Fruit fly (Drosophila melanogaster): ENCODE measurements around the gene Sirup.
"Not testable (repeated sequence)": the region's sequence is repeated elsewhere in the genome, so short reads cannot be mapped to it uniquely, and the experiment has no call there.

Sirup gene

DNA sequence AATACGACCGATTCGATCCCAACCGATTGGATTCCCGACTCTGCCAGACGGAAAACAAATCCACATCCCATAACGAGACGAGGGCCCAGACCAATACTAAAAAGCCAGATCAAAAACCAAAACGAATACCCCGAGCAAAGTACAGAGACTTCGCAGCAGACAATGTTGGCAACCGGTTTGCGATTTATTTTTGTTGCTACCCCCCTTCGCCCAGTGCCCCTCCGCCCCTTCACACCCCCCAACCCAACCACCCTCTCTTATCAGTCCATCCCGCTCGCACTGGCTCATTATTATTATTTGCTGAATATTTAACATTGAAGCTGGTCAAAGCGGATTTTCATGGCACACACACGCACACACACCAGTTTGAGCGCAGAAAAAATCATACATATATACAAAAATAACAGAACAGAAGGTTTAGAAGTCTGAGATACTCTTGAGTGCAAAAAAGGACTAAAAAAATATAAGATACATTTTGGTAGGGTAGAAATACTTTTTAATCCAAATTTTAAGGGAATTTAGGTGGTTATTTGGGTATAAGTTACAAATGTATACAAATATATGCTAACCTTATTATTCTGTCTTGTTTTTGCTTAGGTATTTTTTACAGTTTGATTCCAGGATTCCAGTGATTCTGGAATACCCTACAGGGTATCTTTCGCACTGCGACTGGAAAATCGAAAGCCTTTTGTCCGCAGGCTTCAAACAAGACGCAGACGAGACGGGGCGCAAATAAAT lies 25.0 kb upstream of the Sirup start (continued):
- no peak for TF ChIP-seq usp (GFP tag; optimal IDR thresholded peaks at IDR 0.05)
- TF ChIP-seq h (GFP tag; optimal IDR thresholded peaks at IDR 0.05), result peak; percentile 61
- no peak for TF ChIP-seq GATAd (GFP tag; optimal IDR thresholded peaks at IDR 0.05)
- TF ChIP-seq Hnf4 (GFP tag; optimal IDR thresholded peaks at IDR 0.05), result peak; percentile 9
- no peak for TF ChIP-seq Abd-B (GFP tag; optimal IDR thresholded peaks at IDR 0.05)
- TF ChIP-seq foxo (GFP tag; optimal IDR thresholded peaks at IDR 0.05), result peak in 1 of 2 experiments; percentile 80
- TF ChIP-seq HLH106 (tag; optimal IDR thresholded peaks at IDR 0.05), result peak; percentile 62
- TF ChIP-seq Dfd (GFP tag; optimal IDR thresholded peaks at IDR 0.05), result peak; percentile 26

DNA sequence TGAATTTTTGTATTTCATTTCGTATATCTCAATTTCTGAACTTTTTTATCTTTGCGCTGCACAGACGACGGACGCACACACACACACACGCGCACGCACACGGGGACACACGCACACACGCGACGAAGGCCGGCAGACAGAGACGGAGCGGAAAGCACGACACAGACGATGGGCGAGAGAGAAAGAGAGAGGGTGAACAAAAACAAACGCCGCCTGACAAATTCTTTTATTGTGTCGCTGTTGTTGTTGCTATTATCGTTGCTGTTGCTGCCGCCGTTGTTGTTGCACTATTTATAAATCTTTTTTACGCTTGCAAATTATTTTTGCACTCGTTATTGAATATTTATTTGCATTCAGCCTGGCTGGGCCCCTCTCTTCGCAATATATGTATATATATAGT lies 21.9 kb upstream of the Sirup start:
- TF ChIP-seq Hnf4 (GFP tag; optimal IDR thresholded peaks at IDR 0.05), result no peak
- no peak for TF ChIP-seq br (GFP tag; optimal IDR thresholded peaks at IDR 0.05)
- TF ChIP-seq fru (GFP tag; optimal IDR thresholded peaks at IDR 0.05), result no peak
- no peak for TF ChIP-seq dmrt93B (GFP tag; optimal IDR thresholded peaks at IDR 0.05)
- no peak for TF ChIP-seq tai (GFP tag; optimal IDR thresholded peaks at IDR 0.05)
- TF ChIP-seq CrebA (GFP tag; optimal IDR thresholded peaks at IDR 0.05; ENCODE audit: borderline replicate concordance), result no peak
- no peak for TF ChIP-seq OdsH (GFP tag; optimal IDR thresholded peaks at IDR 0.05)
- peak; percentile 32 for TF ChIP-seq psq (GFP tag; optimal IDR thresholded peaks at IDR 0.05)
- TF ChIP-seq sv (GFP tag; optimal IDR thresholded peaks at IDR 0.05), result no peak
- TF ChIP-seq Abd-B (GFP tag; optimal IDR thresholded peaks at IDR 0.05), result no peak
- TF ChIP-seq foxo (GFP tag; optimal IDR thresholded peaks at IDR 0.05), result no peak
- TF ChIP-seq Hr83 (GFP tag; optimal IDR thresholded peaks at IDR 0.05; ENCODE audit: poor library complexity, severe bottlenecking), result no peak
- TF ChIP-seq dl (GFP tag; optimal IDR thresholded peaks at IDR 0.05; ENCODE audit: insufficient read depth in 1 of 2, partially characterized antibody in 2 of 2), result peak in 1 of 2 experiments; percentile 30
- peak; percentile 64 for TF ChIP-seq Dif (GFP tag; optimal IDR thresholded peaks at IDR 0.05; ENCODE audit: partially characterized antibody)
- TF ChIP-seq CG32264 (GFP tag; optimal IDR thresholded peaks at IDR 0.05), result no peak
- no peak for TF ChIP-seq dsf (GFP tag; optimal IDR thresholded peaks at IDR 0.05; ENCODE audit: borderline replicate concordance)
- TF ChIP-seq Rel (GFP tag; optimal IDR thresholded peaks at IDR 0.05), result no peak
- TF ChIP-seq Rel (tag; optimal IDR thresholded peaks at IDR 0.05), result peak; percentile 1
- no peak for TF ChIP-seq Vsx2 (GFP tag; optimal IDR thresholded peaks at IDR 0.05; ENCODE audit: partially characterized antibody)
- TF ChIP-seq pan (optimal IDR thresholded peaks at IDR 0.05), result peak; percentile 73
- no peak for TF ChIP-seq Jra (GFP tag; optimal IDR thresholded peaks at IDR 0.05)
- TF ChIP-seq lola (GFP tag; optimal IDR thresholded peaks at IDR 0.05), result peak; percentile 65
- no peak for TF ChIP-seq CG9705 (GFP tag; optimal IDR thresholded peaks at IDR 0.05)
- TF ChIP-seq usp (GFP tag; optimal IDR thresholded peaks at IDR 0.05), result no peak
- TF ChIP-seq N (GFP tag; optimal IDR thresholded peaks at IDR 0.05), result peak; percentile 90
- TF ChIP-seq Dfd (GFP tag; optimal IDR thresholded peaks at IDR 0.05), result peak; percentile 97
- TF ChIP-seq h (GFP tag; optimal IDR thresholded peaks at IDR 0.05), result peak; percentile 34
- TF ChIP-seq rgr (GFP tag; optimal IDR thresholded peaks at IDR 0.05), result peak; percentile 27
- no peak for TF ChIP-seq HLH106 (tag; optimal IDR thresholded peaks at IDR 0.05)
- no peak for TF ChIP-seq Myc (optimal IDR thresholded peaks at IDR 0.05)
- no peak for TF ChIP-seq sage (GFP tag; optimal IDR thresholded peaks at IDR 0.05)
- no peak for TF ChIP-seq Mio (GFP tag; optimal IDR thresholded peaks at IDR 0.05)
- no peak for TF ChIP-seq Sp1 (GFP tag; optimal IDR thresholded peaks at IDR 0.05)
- no peak for TF ChIP-seq Hr78 (GFP tag; optimal IDR thresholded peaks at IDR 0.05)
- TF ChIP-seq ey (GFP tag; optimal IDR thresholded peaks at IDR 0.05), result no peak

DNA sequence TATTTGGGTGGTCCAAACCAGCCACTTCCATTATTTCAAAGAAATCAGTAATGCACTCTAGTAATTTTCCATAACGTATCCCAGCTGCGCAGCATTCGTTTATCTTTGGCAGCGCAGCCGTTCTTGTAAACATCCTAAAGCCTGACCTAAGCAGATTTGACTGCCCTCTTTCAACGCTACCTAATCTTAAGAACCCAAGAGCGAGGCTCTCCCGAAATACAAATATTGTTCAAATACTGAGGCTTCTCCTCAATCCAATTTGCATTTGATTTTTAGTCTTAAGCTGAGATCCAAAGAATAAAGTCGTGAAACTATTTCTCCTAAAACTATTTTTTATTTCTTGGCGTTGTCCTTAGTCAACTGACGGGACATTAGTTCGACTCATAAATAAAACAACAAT lies 15.0 kb upstream of the Sirup start, which contains the start of gene CG7231:
Gene CG7231, plus strand, starts transcription at position 301 of the 400 bp plus-strand sequence.
- not testable (repeated sequence) for TF ChIP-seq sv (GFP tag; optimal IDR thresholded peaks at IDR 0.05); pan (optimal IDR thresholded peaks at IDR 0.05); dsf (GFP tag; optimal IDR thresholded peaks at IDR 0.05; ENCODE audit: borderline replicate concordance)

Data from whole organism, wandering third instar larva.